Worm (Caenorhabditis elegans) whole organism, L1 larva: ENCODE measurements around the gene C27D8.3.
"Not testable (repeated sequence)": the region's sequence is repeated elsewhere in the genome, so short reads cannot be mapped to it uniquely, and the experiment has no call there.

Experiments
- C04F5.9 ChIP-seq: sonication (generic microtip); optimal IDR thresholded peaks from 2 replicates; lab custom pipeline; 2016; ENCODE audit warnings: missing genetic modification characterization, missing compliant biosample characterization
- C16A3.4 ChIP-seq: fragments of 150-350 bp; optimal IDR thresholded peaks from 2 replicates; lab custom pipeline; 2014; ENCODE audit warnings: missing biosample characterization, missing genetic modification characterization
- aha-1 ChIP-seq: fragments of 150-350 bp; optimal IDR thresholded peaks from 2 replicates; lab custom pipeline; 2014; ENCODE audit warnings: missing biosample characterization, missing genetic modification characterization
- aly-2 ChIP-seq: fragments of 150-350 bp; optimal IDR thresholded peaks from 2 replicates; lab custom pipeline; 2014; ENCODE audit warnings: missing biosample characterization, missing genetic modification characterization
- blmp-1 ChIP-seq: fragments of 150-350 bp; optimal IDR thresholded peaks from 2 replicates; lab custom pipeline; 2014; ENCODE audit warnings: missing biosample characterization, missing genetic modification characterization
- ceh-88 ChIP-seq: fragments of 200-800 bp; sonication (Bioruptor generic); IDR thresholded peaks from 2 replicates; pipeline ENCODE4 v1.3.6; 2022; ENCODE audit warnings: missing genetic modification characterization, missing compliant biosample characterization
- ces-1 ChIP-seq: fragments of 150-350 bp; optimal IDR thresholded peaks from 2 replicates; lab custom pipeline; 2014; ENCODE audit warnings: missing biosample characterization, missing genetic modification reagents, missing genetic modification characterization
- dpl-1 ChIP-seq, 3 experiments: fragments of 150-350 bp in 2 of 3; sonication (generic microtip) in 1 of 3; optimal IDR thresholded peaks; 2 replicates each; lab custom pipeline; 2014 to 2017; ENCODE audit warnings: missing biosample characterization in 3 of 3, missing genetic modification characterization in 3 of 3, missing genetic modification reagents in 3 of 3
- efl-1 ChIP-seq, 4 experiments: fragments of 150-350 bp; optimal IDR thresholded peaks in 3 of 4; peaks in 1 of 4; 1 replicate in 1 of 4; 2 replicates in 3 of 4; lab custom pipeline; 2014; ENCODE audit warnings: missing biosample characterization in 2 of 4, missing genetic modification characterization in 2 of 4, missing genetic modification reagents in 2 of 4
- egl-27 ChIP-seq, 2 experiments: fragments of 150-350 bp in 1 of 2; sonication (generic microtip); optimal IDR thresholded peaks; 3 replicates each; lab custom pipeline; 2017 to 2018; ENCODE audit warnings: missing biosample characterization in 2 of 2, missing genetic modification characterization in 2 of 2, missing genetic modification reagents in 2 of 2
- elt-3 ChIP-seq, 6 experiments: fragments of 150-350 bp in 1 of 6; sonication (generic microtip); optimal IDR thresholded peaks; 2 replicates each; lab custom pipeline; 2017 to 2018; ENCODE audit warnings: missing biosample characterization in 6 of 6, missing genetic modification characterization in 6 of 6, inconsistent platforms in 1 of 6
- fos-1 ChIP-seq: fragments of 150-350 bp; optimal IDR thresholded peaks from 2 replicates; lab custom pipeline; 2014; ENCODE audit warnings: missing biosample characterization, missing genetic modification characterization
- hlh-17 ChIP-seq: fragments of 200-800 bp; sonication (Bioruptor generic); optimal IDR thresholded peaks from 2 replicates; lab custom pipeline; 2018; ENCODE audit warnings: missing genetic modification characterization, mild to moderate bottlenecking, missing compliant biosample characterization, moderate library complexity, borderline replicate concordance
- isw-1 ChIP-seq: fragments of 200-800 bp; sonication (Bioruptor generic); IDR thresholded peaks from 2 replicates; pipeline ENCODE4 v1.3.6; 2022; ENCODE audit warnings: missing genetic modification characterization, missing compliant biosample characterization
- jun-1 ChIP-seq: fragments of 150-350 bp; optimal IDR thresholded peaks from 2 replicates; lab custom pipeline; 2014; ENCODE audit warnings: missing biosample characterization, missing genetic modification reagents, missing genetic modification characterization
- lin-14 ChIP-seq: fragments of 200-800 bp; sonication (Bioruptor generic); optimal IDR thresholded peaks from 2 replicates; lab custom pipeline; 2018; ENCODE audit warnings: mild to moderate bottlenecking, missing genetic modification characterization, moderate library complexity, missing compliant biosample characterization
- lin-15B ChIP-seq: fragments of 150-350 bp; sonication (generic microtip); optimal IDR thresholded peaks from 3 replicates; lab custom pipeline; 2014; ENCODE audit warnings: missing biosample characterization, missing genetic modification characterization
- lin-35 ChIP-seq, 2 experiments: fragments of 150-350 bp; optimal IDR thresholded peaks; 2 replicates each; lab custom pipeline; 2014; ENCODE audit warnings: missing biosample characterization in 2 of 2, missing genetic modification characterization in 2 of 2, missing genetic modification reagents in 2 of 2
- lir-3 ChIP-seq: sonication (generic microtip); optimal IDR thresholded peaks from 2 replicates; lab custom pipeline; 2016; ENCODE audit warnings: mild to moderate bottlenecking, missing genetic modification characterization, moderate library complexity, missing compliant biosample characterization; ENCODE audit not compliant: poor library complexity
- lsy-2 ChIP-seq, 2 experiments: fragments of 150-350 bp; optimal IDR thresholded peaks; 2 replicates each; lab custom pipeline; 2014; ENCODE audit warnings: missing biosample characterization in 2 of 2, missing genetic modification characterization in 2 of 2
- nhr-20 ChIP-seq: sonication (generic microtip); optimal IDR thresholded peaks from 2 replicates; lab custom pipeline; 2016; ENCODE audit warnings: mild to moderate bottlenecking, missing genetic modification characterization, missing compliant biosample characterization
- nhr-47 ChIP-seq: sonication (generic microtip); optimal IDR thresholded peaks from 2 replicates; lab custom pipeline; 2016; ENCODE audit warnings: mild to moderate bottlenecking, missing genetic modification characterization, moderate library complexity, missing compliant biosample characterization
- nhr-71 ChIP-seq: sonication (generic microtip); optimal IDR thresholded peaks from 2 replicates; lab custom pipeline; 2016; ENCODE audit warnings: mild to moderate bottlenecking, missing genetic modification characterization, moderate library complexity, missing compliant biosample characterization
- nhr-85 ChIP-seq: sonication (generic microtip); peaks from one replicate; lab custom pipeline; 2016; ENCODE audit warnings: missing genetic modification characterization, inconsistent platforms, missing compliant biosample characterization
- pqm-1 ChIP-seq: sonication (generic microtip); optimal IDR thresholded peaks from 3 replicates; lab custom pipeline; 2017; ENCODE audit warnings: missing biosample characterization, missing genetic modification characterization
- skn-1 ChIP-seq: fragments of 150-350 bp; optimal IDR thresholded peaks from 2 replicates; lab custom pipeline; 2014; ENCODE audit warnings: missing biosample characterization, missing genetic modification characterization
- snpc-4 ChIP-seq: fragments of 150-350 bp; optimal IDR thresholded peaks from 2 replicates; lab custom pipeline; 2014; ENCODE audit warnings: missing biosample characterization, missing genetic modification characterization
- sox-4 ChIP-seq: sonication (generic microtip); optimal IDR thresholded peaks from 2 replicates; lab custom pipeline; 2016; ENCODE audit warnings: missing genetic modification characterization, missing compliant biosample characterization
- swsn-7 ChIP-seq: sonication (generic microtip); optimal IDR thresholded peaks from 2 replicates; lab custom pipeline; 2016; ENCODE audit warnings: missing genetic modification characterization, missing compliant biosample characterization
- tlp-1 ChIP-seq: fragments of 150-350 bp; optimal IDR thresholded peaks from 2 replicates; lab custom pipeline; 2014; ENCODE audit warnings: missing biosample characterization, missing genetic modification characterization
- unc-86 ChIP-seq: sonication (generic microtip); optimal IDR thresholded peaks from 2 replicates; lab custom pipeline; 2016; ENCODE audit warnings: missing genetic modification characterization, missing compliant biosample characterization

The C27D8.3 gene

ce11 chrIV:12684826-12685594 lies 26.5 kb downstream of the C27D8.3 start:
- TF ChIP-seq lin-14 (GFP tag; lab: Kevin White, UChicago) (no peak), nhr-85 (peak; percentile 57), nhr-71 (no peak), tlp-1 (no peak), skn-1 (tag; lab: Kevin White, UChicago) (no peak), fos-1 (tag; lab: Kevin White, UChicago) (no peak), elt-3 (tag; optimal IDR thresholded peaks at IDR 0.05; lab: Kevin White, UChicago) (peak in 1 of 6 experiments; percentile 3), blmp-1 (tag; lab: Kevin White, UChicago) (peak; percentile 91), jun-1 (tag; lab: Kevin White, UChicago) (no peak), C04F5.9 (no peak)

- TF ChIP-seq aha-1 (tag; lab: Kevin White, UChicago) (no peak), aly-2 (tag; lab: Kevin White, UChicago) (no peak), lin-35 (GFP tag; optimal IDR thresholded peaks at IDR 0.05; lab: Kevin White, UChicago) (peak; percentile 66 to 76), lsy-2 (tag; optimal IDR thresholded peaks at IDR 0.05; lab: Kevin White, UChicago) (peak in 1 of 2 experiments; percentile 38), swsn-7 (no peak), egl-27 (tag; optimal IDR thresholded peaks at IDR 0.05; lab: Kevin White, UChicago) (no peak), hlh-17 (no peak), efl-1 (optimal IDR thresholded peaks at IDR 0.05; lab: Kevin White, UChicago) (peak in 1 of 2 experiments; percentile 61), efl-1 (GFP tag; optimal IDR thresholded peaks at IDR 0.05 in 1 of 2; lab: Kevin White, UChicago) (peak; percentile 75 to 94), lin-15B (tag; lab: Kevin White, UChicago) (peak; percentile 6), unc-86 (no peak), dpl-1 (GFP tag; optimal IDR thresholded peaks at IDR 0.05; lab: Kevin White, UChicago) (peak; percentile 20 to 77 (median 66)), ceh-88 (GFP tag; lab: Robert Waterston, UW) (no peak)
- TF ChIP-seq, all 84 proteins: peak for 5
These were observed 27.2 kb downstream of the C27D8.3 start, which contains the start of gene prmt-9 for ce11 chrIV:12684341-12684740. TSS of gene prmt-9 (minus strand) at chrIV:12684378.

- TF ChIP-seq isw-1 (GFP tag; lab: Robert Waterston, UW); nhr-47 (tag; lab: Kevin White, UChicago); snpc-4 (tag; lab: Kevin White, UChicago): not testable (repeated sequence)
- TF ChIP-seq, all 84 proteins: peak for 0; not testable (repeated sequence) for 84
These were observed 34.4 kb downstream of the C27D8.3 start, which contains the start of gene T23B5.6 for ce11 chrIV:12677137-12677536. TSS of gene T23B5.6 (minus strand) at chrIV:12677237.

ce11 chrIV:12674700-12675099 lies 36.8 kb downstream of the C27D8.3 start, which contains the start of gene T23B5.4:
TSS of gene T23B5.4 (plus strand) at chrIV:12675000.
- TF ChIP-seq nhr-20 (no peak), lir-3 (tag; lab: Kevin White, UChicago) (no peak), pqm-1 (tag; lab: Kevin White, UChicago) (no peak), ces-1 (no peak), C16A3.4 (tag; lab: Kevin White, UChicago) (no peak), sox-4 (tag; lab: Kevin White, UChicago) (no peak), tlp-1 (no peak)
